Worm (Caenorhabditis elegans): Measurements from ENCODE around the gene dvc-1.

ce11 chrV:11252429-11252828, 13.3 kb upstream of the dvc-1 start, which contains the start of gene srsx-33:
- TF ChIP-seq ceh-45 (GFP tag; IDR thresholded peaks at IDR 0.05), result no peak
- TF ChIP-seq tbx-2 (tag; optimal IDR thresholded peaks at IDR 0.05), result no peak
- TF ChIP-seq elt-2 (tag; optimal IDR thresholded peaks at IDR 0.05), result no peak
- no peak for TF ChIP-seq pag-3 (tag; optimal IDR thresholded peaks at IDR 0.05; ENCODE audit: borderline replicate concordance)
- no peak for TF ChIP-seq pha-2 (tag; optimal IDR thresholded peaks at IDR 0.05)
- no peak for TF ChIP-seq F13H6.1 (tag; optimal IDR thresholded peaks at IDR 0.05)
- no peak for TF ChIP-seq tbx-7 (tag; optimal IDR thresholded peaks at IDR 0.05)
